Fruit fly (Drosophila melanogaster): Measurements from ENCODE around the gene Hsc20.

- TF ChIP-seq CTCF (optimal IDR thresholded peaks at IDR 0.05) = no peak
- TF ChIP-seq CG8478 (optimal IDR thresholded peaks at IDR 0.05) = no peak
These were observed 30.4 kb upstream of the Hsc20 start for dm6 chr3L:16202550-16202949.

All from S2 (cell line).